Fruit fly (Drosophila melanogaster) whole organism, embryonic: ENCODE results near the gene Sld5.
A peak's percentile ranks its signal among the peaks of the same experiment; 100 is the strongest.

Experiments used
- CG10274 ChIP-seq: fragments of 200-800 bp; sonication (Bioruptor generic); optimal IDR thresholded peaks from 3 replicates; lab custom pipeline; 2017; ENCODE audit warnings: missing biosample characterization, mild to moderate bottlenecking, missing genetic modification characterization
- CG10979 ChIP-seq: fragments of 200-800 bp; sonication (Bioruptor generic); optimal IDR thresholded peaks from 2 replicates; lab custom pipeline; 2018; ENCODE audit warnings: missing biosample characterization, mild to moderate bottlenecking, missing genetic modification characterization, moderate library complexity
- CG12942 ChIP-seq: fragments of 200-800 bp; sonication (Bioruptor generic); optimal IDR thresholded peaks from 3 replicates; lab custom pipeline; 2016; ENCODE audit warnings: missing biosample characterization, missing genetic modification characterization
- CG15479 ChIP-seq: fragments of 200-800 bp; sonication (Bioruptor generic); optimal IDR thresholded peaks from 3 replicates; lab custom pipeline; 2019; ENCODE audit warnings: missing biosample characterization, mild to moderate bottlenecking, missing genetic modification characterization, moderate library complexity
- CG17829 ChIP-seq: fragments of 200-800 bp; optimal IDR thresholded peaks from 2 replicates; lab custom pipeline; 2019; ENCODE audit warnings: missing biosample characterization, mild to moderate bottlenecking, missing genetic modification characterization, moderate library complexity
- CG1832 ChIP-seq: fragments of 200-800 bp; sonication (Bioruptor generic); optimal IDR thresholded peaks from 2 replicates; lab custom pipeline; 2017; ENCODE audit warnings: missing biosample characterization, mild to moderate bottlenecking, missing genetic modification characterization, inconsistent platforms
- CG33557 ChIP-seq: fragments of 200-800 bp; sonication (Bioruptor generic); optimal IDR thresholded peaks from 2 replicates; lab custom pipeline; 2019; ENCODE audit warnings: missing biosample characterization, mild to moderate bottlenecking, missing genetic modification characterization, moderate library complexity
- CG4360 ChIP-seq: fragments of 200-800 bp; sonication (Bioruptor generic); IDR thresholded peaks from 2 replicates; pipeline ENCODE4 v1.3.6; 2022; ENCODE audit warnings: missing biosample characterization, missing genetic modification characterization
- CG6175 ChIP-seq: fragments of 200-800 bp; sonication (Bioruptor generic); IDR thresholded peaks from 3 replicates; pipeline ENCODE4 v1.3.6; 2022; ENCODE audit warnings: missing biosample characterization, missing genetic modification characterization
- CG6791 ChIP-seq: fragments of 200-800 bp; sonication (Bioruptor generic); IDR thresholded peaks from 3 replicates; pipeline ENCODE4 v1.3.6; 2022; ENCODE audit warnings: missing biosample characterization, missing genetic modification characterization; ENCODE audit not compliant: partially characterized antibody
- CG7963 ChIP-seq: fragments of 200-800 bp; sonication (Bioruptor generic); IDR thresholded peaks from 3 replicates; pipeline ENCODE4 v1.3.6; 2022; ENCODE audit warnings: missing biosample characterization, missing genetic modification characterization; ENCODE audit not compliant: partially characterized antibody
- D ChIP-seq, 2 experiments: fragments of 200-800 bp in 1 of 2; fragments of >200 bp in 1 of 2; sonication (Bioruptor generic) in 1 of 2; optimal IDR thresholded peaks; 2 replicates in 1 of 2; 3 replicates in 1 of 2; lab custom pipeline; 2017; ENCODE audit warnings: mild to moderate bottlenecking in 1 of 2, missing biosample characterization in 1 of 2, missing genetic modification characterization in 1 of 2, missing genetic modification reagents in 1 of 2
- HLHmδ ChIP-seq: fragments of 200-800 bp; sonication (Bioruptor generic); optimal IDR thresholded peaks from 2 replicates; lab custom pipeline; 2018; ENCODE audit warnings: missing biosample characterization, mild to moderate bottlenecking, missing genetic modification characterization, moderate library complexity
- Jarid2 ChIP-seq: fragments of 200-800 bp; sonication (Bioruptor generic); optimal IDR thresholded peaks from 3 replicates; lab custom pipeline; 2017; ENCODE audit warnings: mild to moderate bottlenecking, missing biosample characterization, missing genetic modification reagents, missing genetic modification characterization
- Kr ChIP-seq: fragments of 200-800 bp; sonication (Bioruptor generic); optimal IDR thresholded peaks from 2 replicates; lab custom pipeline; 2017; ENCODE audit warnings: missing biosample characterization, mild to moderate bottlenecking, missing genetic modification characterization
- Sin3A ChIP-seq: fragments of >200 bp; optimal IDR thresholded peaks from 2 replicates; lab custom pipeline; 2018
- Tbp ChIP-seq: fragments of >200 bp; optimal IDR thresholded peaks from 2 replicates; lab custom pipeline; 2018; ENCODE audit warnings: missing biosample characterization, missing genetic modification characterization
- ac ChIP-seq: fragments of 200-800 bp; sonication (Bioruptor generic); optimal IDR thresholded peaks from 3 replicates; lab custom pipeline; 2017; ENCODE audit warnings: missing biosample characterization, mild to moderate bottlenecking, missing genetic modification characterization
- ase ChIP-seq: fragments of 200-800 bp; sonication (Bioruptor generic); IDR thresholded peaks from 3 replicates; pipeline ENCODE4 v1.3.6; 2022; ENCODE audit warnings: missing biosample characterization, missing genetic modification characterization
- ci ChIP-seq: fragments of 200-800 bp; sonication (Bioruptor generic); IDR thresholded peaks from 3 replicates; pipeline ENCODE4 v1.3.6; 2022; ENCODE audit warnings: missing biosample characterization, missing genetic modification characterization
- crp ChIP-seq, 2 experiments: fragments of 200-800 bp; sonication (Bioruptor generic); optimal IDR thresholded peaks; 2 replicates in 1 of 2; 3 replicates in 1 of 2; lab custom pipeline; 2017; ENCODE audit warnings: missing biosample characterization in 2 of 2, missing genetic modification characterization in 2 of 2, mild to moderate bottlenecking in 1 of 2, moderate library complexity in 1 of 2
- da ChIP-seq: fragments of 200-800 bp; sonication (Bioruptor generic); optimal IDR thresholded peaks from 2 replicates; lab custom pipeline; 2016; ENCODE audit warnings: missing biosample characterization, missing genetic modification characterization
- grn ChIP-seq: fragments of 200-800 bp; sonication (Bioruptor generic); optimal IDR thresholded peaks from 3 replicates; lab custom pipeline; 2017; ENCODE audit warnings: missing biosample characterization, missing genetic modification characterization
- insv ChIP-seq, 2 experiments: fragments of 200-800 bp; sonication (Bioruptor generic); optimal IDR thresholded peaks; 3 replicates each; lab custom pipeline; 2016 to 2018; ENCODE audit warnings: missing biosample characterization in 2 of 2, missing genetic modification characterization in 2 of 2
- kay ChIP-seq: fragments of 200-800 bp; sonication (Bioruptor generic); optimal IDR thresholded peaks from 2 replicates; lab custom pipeline; 2016; ENCODE audit warnings: missing biosample characterization, missing genetic modification characterization
- kni ChIP-seq: fragments of 200-800 bp; sonication (Bioruptor generic); optimal IDR thresholded peaks from 3 replicates; lab custom pipeline; 2017; ENCODE audit warnings: mild to moderate bottlenecking, missing biosample characterization, missing genetic modification reagents, missing genetic modification characterization
- oc ChIP-seq: fragments of 200-800 bp; sonication (Bioruptor generic); optimal IDR thresholded peaks from 2 replicates; lab custom pipeline; 2018; ENCODE audit warnings: missing biosample characterization, mild to moderate bottlenecking, missing genetic modification characterization, moderate library complexity
- p53 ChIP-seq: fragments of 200-800 bp; sonication (Bioruptor generic); optimal IDR thresholded peaks from 2 replicates; lab custom pipeline; 2016; ENCODE audit warnings: missing biosample characterization, missing genetic modification characterization
- pros ChIP-seq: fragments of 200-800 bp; sonication (Bioruptor generic); optimal IDR thresholded peaks from 3 replicates; lab custom pipeline; 2019; ENCODE audit warnings: missing biosample characterization, mild to moderate bottlenecking, missing genetic modification characterization, moderate library complexity
- sc ChIP-seq, 3 experiments: fragments of >200 bp in 2 of 3; fragments of 200-800 bp in 1 of 3; sonication (Bioruptor generic) in 1 of 3; optimal IDR thresholded peaks; 2 replicates in 2 of 3; 3 replicates in 1 of 3; lab custom pipeline; 2017; ENCODE audit warnings: mild to moderate bottlenecking in 1 of 3, missing biosample characterization in 1 of 3, missing genetic modification characterization in 1 of 3, missing genetic modification reagents in 1 of 3
- sens ChIP-seq: fragments of 200-800 bp; sonication (Bioruptor generic); peaks from one replicate; lab custom pipeline; 2016; ENCODE audit warnings: missing biosample characterization, missing genetic modification characterization
- seq ChIP-seq: fragments of 200-800 bp; sonication (Bioruptor generic); IDR thresholded peaks from 2 replicates; pipeline ENCODE4 v1.3.6; 2022; ENCODE audit warnings: missing biosample characterization, missing genetic modification characterization
- sqz ChIP-seq: fragments of 200-800 bp; sonication (Bioruptor generic); optimal IDR thresholded peaks from 3 replicates; lab custom pipeline; 2018; ENCODE audit warnings: missing biosample characterization, mild to moderate bottlenecking, missing genetic modification characterization
- trem ChIP-seq: fragments of 200-800 bp; optimal IDR thresholded peaks from 3 replicates; lab custom pipeline; 2019; ENCODE audit warnings: missing biosample characterization, mild to moderate bottlenecking, missing genetic modification characterization, moderate library complexity
- twi ChIP-seq: fragments of 200-800 bp; optimal IDR thresholded peaks from 2 replicates; lab custom pipeline; 2019; ENCODE audit warnings: missing biosample characterization, mild to moderate bottlenecking, missing genetic modification characterization, moderate library complexity

The Sld5 gene

dm6 chr3R:26041417-26042101 is 14.8 kb downstream of the Sld5 start, which contains the start of gene gro (continued):
- TF ChIP-seq grn (GFP tag; lab: Kevin White, UChicago) (peak; percentile 27), Sin3A (lab: Kevin White, UChicago) (peak; percentile 80), CG6175 (GFP tag; lab: Robert Waterston, UW) (0 out of 3 replicates have a peak, but pooled peaks have one; percentile 60)

dm6 chr3R:26039793-26040335 is 16.5 kb downstream of the Sld5 start:
- TF ChIP-seq CG4360 (GFP tag; lab: Robert Waterston, UW) (peak; percentile 96), CG33557 (peak; percentile 22), ac (peak; percentile 100), sqz (GFP tag; lab: Kevin White, UChicago) (peak; percentile 78), kay (GFP tag; lab: Kevin White, UChicago) (no peak), CG1832 (GFP tag; lab: Kevin White, UChicago) (peak; percentile 87), Jarid2 (peak; percentile 18), CG6791 (GFP tag; lab: Robert Waterston, UW) (peak; percentile 41; the same call in 1 of the 3 replicates), pros (GFP tag; lab: Kevin White, UChicago) (peak; percentile 99), oc (tag; lab: Kevin White, UChicago) (peak; percentile 4), CG10979 (tag; lab: Kevin White, UChicago) (no peak), crp (GFP tag; optimal IDR thresholded peaks at IDR 0.05; lab: Kevin White, UChicago) (peak in 1 of 2 experiments; percentile 10), sens (no peak), CG17829 (tag; lab: Kevin White, UChicago) (peak; percentile 55), kni (GFP tag; lab: Kevin White, UChicago) (peak; percentile 84), CG12942 (GFP tag; lab: Kevin White, UChicago) (no peak), p53 (GFP tag; lab: Kevin White, UChicago) (no peak), Tbp (GFP tag; lab: Kevin White, UChicago) (peak; percentile 88), CG10274 (GFP tag; lab: Kevin White, UChicago) (no peak), Kr (GFP tag; lab: Kevin White, UChicago) (peak; percentile 73), twi (tag; lab: Kevin White, UChicago) (peak; percentile 71), sc (optimal IDR thresholded peaks at IDR 0.05; lab: Kevin White, UChicago) (no peak), sc (GFP tag; optimal IDR thresholded peaks at IDR 0.05; lab: Kevin White, UChicago) (peak; percentile 51), HLHmδ (GFP tag; lab: Kevin White, UChicago) (peak; percentile 74), D (optimal IDR thresholded peaks at IDR 0.05; lab: Kevin White, UChicago) (peak; percentile 48), D (GFP tag; optimal IDR thresholded peaks at IDR 0.05; lab: Kevin White, UChicago) (peak; percentile 4), trem (tag; lab: Kevin White, UChicago) (peak; percentile 4), seq (GFP tag; lab: Robert Waterston, UW) (peak; percentile 60; the same call in 1 of the 2 replicates), CG7963 (GFP tag; lab: Robert Waterston, UW) (no peak), ci (0 out of 3 replicates have a peak, but pooled peaks have one; percentile 6), insv (GFP tag; optimal IDR thresholded peaks at IDR 0.05; lab: Kevin White, UChicago) (peak in 1 of 2 experiments; percentile 57), ase (GFP tag; lab: Robert Waterston, UW) (peak; percentile 74), CG15479 (GFP tag; lab: Kevin White, UChicago) (peak; percentile 34), da (GFP tag; lab: Kevin White, UChicago) (peak; percentile 91)
